Fruit fly (Drosophila melanogaster): Measurements from ENCODE around the gene CG13000.

DNA sequence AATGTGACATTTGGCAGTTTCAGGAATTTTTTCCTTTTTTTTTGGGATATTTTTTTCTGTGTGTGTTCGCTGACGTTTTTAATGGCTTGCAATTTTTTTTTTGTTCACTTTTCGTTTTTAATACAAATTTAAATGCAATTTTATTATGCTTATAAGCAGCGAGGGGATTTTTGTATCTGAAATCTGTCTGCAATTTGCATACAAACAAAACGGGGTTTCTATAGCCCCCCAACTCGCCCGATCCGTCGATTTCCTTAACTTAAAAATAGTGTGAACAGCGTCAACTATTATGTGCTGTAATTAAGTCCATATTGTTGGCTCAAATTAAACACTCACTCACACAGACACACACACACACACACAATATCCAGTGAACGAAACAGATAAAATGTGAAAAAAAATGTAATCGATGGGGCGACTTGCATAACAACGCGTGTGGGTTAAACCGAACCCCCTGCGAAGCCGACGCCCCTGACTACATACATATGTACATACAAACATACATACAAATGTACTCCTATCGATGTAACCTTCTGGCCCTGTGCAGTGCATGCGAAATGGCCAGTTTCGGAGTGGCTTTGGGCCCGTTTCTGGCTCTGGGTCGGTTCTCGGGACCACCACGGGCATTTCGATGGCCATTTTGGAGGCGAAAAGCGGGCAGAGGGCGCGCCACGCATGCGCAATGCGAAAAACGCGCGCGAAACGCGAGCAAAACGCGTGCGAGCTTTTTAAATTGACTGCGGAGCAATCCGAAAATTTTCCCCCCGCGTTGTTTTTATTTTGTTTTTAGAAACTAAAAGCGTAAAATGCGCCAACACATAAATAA, 16.1 kb downstream of the CG13000 start:
- TF ChIP-seq fru (GFP tag; optimal IDR thresholded peaks at IDR 0.05) (peak; percentile 12), lola (GFP tag; optimal IDR thresholded peaks at IDR 0.05) (no peak), Dif (GFP tag; optimal IDR thresholded peaks at IDR 0.05; ENCODE audit: partially characterized antibody) (no peak), h (GFP tag; optimal IDR thresholded peaks at IDR 0.05) (peak; percentile 35), pan (optimal IDR thresholded peaks at IDR 0.05) (no peak), CG9705 (GFP tag; optimal IDR thresholded peaks at IDR 0.05) (peak; percentile 14), Jra (GFP tag; optimal IDR thresholded peaks at IDR 0.05) (no peak), Abd-B (GFP tag; optimal IDR thresholded peaks at IDR 0.05) (no peak), psq (GFP tag; optimal IDR thresholded peaks at IDR 0.05) (no peak), dl (GFP tag; optimal IDR thresholded peaks at IDR 0.05; ENCODE audit: insufficient read depth in 1 of 2, partially characterized antibody in 2 of 2) (no peak), dmrt93B (GFP tag; optimal IDR thresholded peaks at IDR 0.05) (no peak)
